Fruit fly (Drosophila melanogaster) whole organism, prepupa: ENCODE measurements around the gene Pebp1.

Experiments used
- Blimp-1 ChIP-seq: fragments of 200-800 bp; sonication (Bioruptor generic); optimal IDR thresholded peaks from 3 replicates; lab custom pipeline; 2017; ENCODE audit warnings: missing biosample characterization, missing genetic modification characterization, mild to moderate bottlenecking, moderate library complexity, missing genetic modification reagents
- CG10669 ChIP-seq: fragments of 200-800 bp; sonication (Bioruptor generic); optimal IDR thresholded peaks from 3 replicates; lab custom pipeline; 2018; ENCODE audit warnings: missing biosample characterization, mild to moderate bottlenecking, missing genetic modification characterization, moderate library complexity
- CG3032 ChIP-seq: fragments of 200-800 bp; optimal IDR thresholded peaks from 2 replicates; lab custom pipeline; 2019; ENCODE audit warnings: missing biosample characterization, mild to moderate bottlenecking, missing genetic modification characterization, moderate library complexity
- CG3919 ChIP-seq: fragments of 200-800 bp; sonication (Bioruptor generic); optimal IDR thresholded peaks from 3 replicates; lab custom pipeline; 2016; ENCODE audit warnings: missing biosample characterization, missing genetic modification characterization
- CG6854 ChIP-seq: fragments of 200-800 bp; sonication (Bioruptor generic); optimal IDR thresholded peaks from 2 replicates; lab custom pipeline; 2017; ENCODE audit warnings: missing biosample characterization, mild to moderate bottlenecking, missing genetic modification characterization
- CG8632 ChIP-seq: fragments of 200-800 bp; sonication (Bioruptor generic); optimal IDR thresholded peaks from 3 replicates; lab custom pipeline; 2016; ENCODE audit warnings: missing biosample characterization, missing genetic modification characterization
- Hr39 ChIP-seq: fragments of 200-800 bp; sonication (Bioruptor generic); optimal IDR thresholded peaks from 2 replicates; lab custom pipeline; 2016; ENCODE audit warnings: missing biosample characterization, missing genetic modification characterization
- Smox ChIP-seq: fragments of 200-800 bp; sonication (Bioruptor generic); optimal IDR thresholded peaks from 3 replicates; lab custom pipeline; 2016; ENCODE audit warnings: missing biosample characterization, missing genetic modification characterization
- achi ChIP-seq: fragments of 200-800 bp; sonication (Bioruptor generic); optimal IDR thresholded peaks from 3 replicates; lab custom pipeline; 2016; ENCODE audit warnings: missing biosample characterization, missing genetic modification characterization
- cyc ChIP-seq: fragments of 200-800 bp; sonication (Bioruptor generic); optimal IDR thresholded peaks from 3 replicates; lab custom pipeline; 2016; ENCODE audit warnings: missing biosample characterization, missing genetic modification characterization
- dsx ChIP-seq: fragments of 200-800 bp; optimal IDR thresholded peaks from 3 replicates; lab custom pipeline; 2019; ENCODE audit warnings: missing biosample characterization, mild to moderate bottlenecking, missing genetic modification characterization, moderate library complexity; ENCODE audit not compliant: poor library complexity, severe bottlenecking
- salr ChIP-seq, 2 experiments: fragments of 200-800 bp; sonication (Bioruptor generic); optimal IDR thresholded peaks; 3 replicates each; lab custom pipeline; 2016 to 2018; ENCODE audit warnings: missing biosample characterization in 2 of 2, missing genetic modification characterization in 2 of 2, mild to moderate bottlenecking in 1 of 2

DNA sequence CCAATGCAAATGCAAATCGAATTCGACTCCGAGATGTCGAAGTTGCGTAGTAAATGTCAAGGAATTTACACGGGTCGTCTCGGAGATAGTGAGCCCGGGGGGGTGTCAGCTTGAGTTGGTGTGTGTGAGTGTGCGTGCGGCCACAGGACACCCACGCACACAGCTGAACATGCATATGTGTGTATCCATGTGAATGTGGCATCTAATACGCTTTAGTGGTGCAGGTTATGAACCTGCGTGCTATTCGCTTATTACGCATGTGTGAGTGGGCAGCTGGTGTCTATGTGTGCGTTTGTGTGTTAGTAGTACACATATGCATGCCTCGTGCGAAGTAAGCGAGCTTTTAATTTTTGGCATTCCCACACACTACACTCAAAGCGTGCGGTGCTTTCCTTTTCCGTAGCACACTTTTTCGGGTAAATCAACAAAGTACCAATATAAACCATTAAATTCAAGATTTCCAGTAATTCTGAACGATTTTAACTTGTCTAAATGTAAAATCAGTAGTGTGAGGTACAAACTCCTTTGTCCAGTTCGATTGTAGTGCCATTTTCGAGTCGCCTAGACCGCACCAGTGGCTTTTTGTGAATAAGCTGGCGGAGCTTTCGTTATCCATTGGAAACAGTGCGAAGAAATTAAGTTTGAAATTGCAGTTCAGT is 3.1 kb downstream of the Pebp1 start:
- peak; percentile 73 for TF ChIP-seq CG3032 (tag; lab: Kevin White, UChicago)
- peak; percentile 33 for TF ChIP-seq CG8632 (GFP tag; lab: Kevin White, UChicago)
- TF ChIP-seq CG3919: peak; percentile 67
- TF ChIP-seq cyc (GFP tag; lab: Kevin White, UChicago): peak; percentile 69
- no peak for TF ChIP-seq Blimp-1 (GFP tag; lab: Kevin White, UChicago)
- TF ChIP-seq salr (GFP tag; optimal IDR thresholded peaks at IDR 0.05; lab: Kevin White, UChicago): peak in 1 of 2 experiments; percentile 59
- TF ChIP-seq CG6854 (GFP tag; lab: Kevin White, UChicago): no peak
- TF ChIP-seq Smox (GFP tag; lab: Kevin White, UChicago): peak; percentile 61
- TF ChIP-seq dsx (GFP tag; lab: Kevin White, UChicago): no peak
- peak; percentile 66 for TF ChIP-seq achi (GFP tag; lab: Kevin White, UChicago)
- TF ChIP-seq Hr39: peak; percentile 63
- TF ChIP-seq CG10669 (GFP tag; lab: Kevin White, UChicago): no peak
